Worm (Caenorhabditis elegans) whole organism, L4/young adult: Measurements from ENCODE around the gene egas-1.

ENCODE experiments used
- W03F9.2 ChIP-seq: fragments of 150-350 bp; optimal IDR thresholded peaks from 2 replicates; lab custom pipeline; 2014; ENCODE audit warnings: missing biosample characterization, missing genetic modification characterization
- him-1 ChIP-seq: sonication (generic microtip); optimal IDR thresholded peaks from 2 replicates; lab custom pipeline; 2016; ENCODE audit warnings: missing genotype, missing genetic modification reagents, missing genetic modification characterization, missing compliant biosample characterization

- TF ChIP-seq W03F9.2 (tag; lab: Kevin White, UChicago) (no peak), him-1 (tag; lab: Kevin White, UChicago) (no peak)
These were observed 8.1 kb upstream of the egas-1 start for ce11 chrV:18631966-18632531.
